Worm (Caenorhabditis elegans) whole organism, mixed stage, embryonic: ENCODE measurements around the gene F43G6.16.

Experiments
- cnd-1 ChIP-seq: fragments of 200-800 bp; sonication (Bioruptor generic); optimal IDR thresholded peaks from 2 replicates; lab custom pipeline; 2018; ENCODE audit warnings: mild to moderate bottlenecking, missing genetic modification characterization, missing compliant biosample characterization
- elt-1 ChIP-seq: sonication (generic microtip); optimal IDR thresholded peaks from 2 replicates; lab custom pipeline; 2017; ENCODE audit warnings: missing genetic modification characterization, mild to moderate bottlenecking, missing compliant biosample characterization, antibody characterized with exemption, moderate library complexity, borderline replicate concordance; ENCODE audit not compliant: insufficient read depth
- elt-3 ChIP-seq: fragments of 150-350 bp; optimal IDR thresholded peaks from 2 replicates; lab custom pipeline; 2014; ENCODE audit warnings: missing biosample characterization, missing genetic modification characterization
- lin-13 ChIP-seq: fragments of 150-350 bp; optimal IDR thresholded peaks from 2 replicates; lab custom pipeline; 2014; ENCODE audit warnings: missing biosample characterization, missing genetic modification characterization
- lsy-2 ChIP-seq: fragments of 150-350 bp; optimal IDR thresholded peaks from 2 replicates; lab custom pipeline; 2014; ENCODE audit warnings: missing biosample characterization, missing genetic modification characterization
- mab-5 ChIP-seq: fragments of 150-350 bp; optimal IDR thresholded peaks from 2 replicates; lab custom pipeline; 2014; ENCODE audit warnings: missing biosample characterization, missing genetic modification characterization
- mep-1 ChIP-seq: fragments of 150-350 bp; optimal IDR thresholded peaks from 2 replicates; lab custom pipeline; 2017; ENCODE audit warnings: missing biosample characterization, missing genetic modification reagents, missing genetic modification characterization, inconsistent platforms
- nhr-12 ChIP-seq: fragments of 150-350 bp; optimal IDR thresholded peaks from 2 replicates; lab custom pipeline; 2014; ENCODE audit warnings: missing biosample characterization, missing genetic modification characterization
- nhr-237 ChIP-seq: fragments of 150-350 bp; optimal IDR thresholded peaks from 2 replicates; lab custom pipeline; 2014; ENCODE audit warnings: missing biosample characterization, missing genetic modification characterization
- snpc-4 ChIP-seq: fragments of 150-350 bp; optimal IDR thresholded peaks from 2 replicates; lab custom pipeline; 2014; ENCODE audit warnings: missing biosample characterization, missing genetic modification characterization
- sptf-1 ChIP-seq: sonication (generic microtip); optimal IDR thresholded peaks from 2 replicates; lab custom pipeline; 2017; ENCODE audit warnings: mild to moderate bottlenecking, missing genetic modification characterization, moderate library complexity, missing compliant biosample characterization
- unc-62 ChIP-seq: fragments of 150-350 bp; optimal IDR thresholded peaks from 2 replicates; lab custom pipeline; 2014; ENCODE audit warnings: missing biosample characterization, missing genetic modification reagents, missing genetic modification characterization
- ztf-11 ChIP-seq: fragments of 150-350 bp; optimal IDR thresholded peaks from 2 replicates; lab custom pipeline; 2014; ENCODE audit warnings: missing biosample characterization, missing genetic modification characterization

- TF ChIP-seq unc-62 (GFP tag; lab: Kevin White, UChicago) (no peak), elt-3 (tag; lab: Kevin White, UChicago) (no peak), lin-13 (tag; lab: Kevin White, UChicago) (no peak), nhr-12 (tag; lab: Kevin White, UChicago) (no peak), sptf-1 (tag; lab: Kevin White, UChicago) (no peak), nhr-237 (tag; lab: Kevin White, UChicago) (no peak), elt-1 (tag; lab: Kevin White, UChicago) (no peak), ztf-11 (tag; lab: Kevin White, UChicago) (no peak), mep-1 (tag; lab: Kevin White, UChicago) (no peak), mab-5 (tag; lab: Kevin White, UChicago) (no peak), cnd-1 (no peak), lsy-2 (no peak), snpc-4 (tag; lab: Kevin White, UChicago) (no peak)
Observed at ce11 chrII:11766472-11766871, 16.0 kb downstream of the F43G6.16 start, which contains the start of gene F44E5.2.
